Worm (Caenorhabditis elegans): ENCODE data around the gene F47C12.6.
A peak's percentile ranks its signal among the peaks of the same experiment; 100 is the strongest.

F47C12.6 gene

ce11 chrIV:3962584-3962983 lies 30.6 kb downstream of the F47C12.6 start, which contains the start of gene Y46C8AM.1:
Y46C8AM.1 (plus strand) TSS chrIV:3962884.
- no peak for TF ChIP-seq sox-4 (tag; optimal IDR thresholded peaks at IDR 0.05)
- no peak for TF ChIP-seq hlh-4 (tag; optimal IDR thresholded peaks at IDR 0.05)
- no peak for TF ChIP-seq pqm-1 (tag; optimal IDR thresholded peaks at IDR 0.05)
- TF ChIP-seq fkh-4 (tag; optimal IDR thresholded peaks at IDR 0.05; ENCODE audit: borderline replicate concordance): no peak
- no peak for TF ChIP-seq snu-23 (GFP tag; optimal IDR thresholded peaks at IDR 0.05)
- no peak for TF ChIP-seq lin-14 (GFP tag; optimal IDR thresholded peaks at IDR 0.05)
- TF ChIP-seq ceh-8 (GFP tag; optimal IDR thresholded peaks at IDR 0.05): no peak
- TF ChIP-seq lin-13 (GFP tag; optimal IDR thresholded peaks at IDR 0.05): no peak
- no peak for TF ChIP-seq C04F5.9 (tag; optimal IDR thresholded peaks at IDR 0.05)
- no peak for TF ChIP-seq jun-1 (tag; optimal IDR thresholded peaks at IDR 0.05)
- no peak for TF ChIP-seq nhr-28 (tag; optimal IDR thresholded peaks at IDR 0.05)
- TF ChIP-seq nhr-90 (tag; optimal IDR thresholded peaks at IDR 0.05; ENCODE audit: poor library complexity): no peak
- TF ChIP-seq skn-1 (tag; optimal IDR thresholded peaks at IDR 0.05): no peak
- TF ChIP-seq lin-35 (GFP tag; optimal IDR thresholded peaks at IDR 0.05): no peak
- TF ChIP-seq nhr-84 (tag; optimal IDR thresholded peaks at IDR 0.05): no peak
- no peak for TF ChIP-seq mef-2 (tag; optimal IDR thresholded peaks at IDR 0.05)
- TF ChIP-seq sup-37 (GFP tag; optimal IDR thresholded peaks at IDR 0.05): no peak
- TF ChIP-seq ets-5 (GFP tag; IDR thresholded peaks at IDR 0.05): no peak
- TF ChIP-seq ztf-11 (tag; optimal IDR thresholded peaks at IDR 0.05): no peak
- no peak for TF ChIP-seq dsc-1 (tag; optimal IDR thresholded peaks at IDR 0.05)

- TF ChIP-seq hlh-4 (tag; optimal IDR thresholded peaks at IDR 0.05) (no peak), elt-2 (tag; optimal IDR thresholded peaks at IDR 0.05) (peak; percentile 70)
Measured at ce11 chrIV:3960396-3960795, 32.8 kb downstream of the F47C12.6 start, which contains the start of gene clec-75. clec-75 (plus strand) TSS chrIV:3960734.

ce11 chrIV:3956705-3957104 lies 36.5 kb downstream of the F47C12.6 start, which contains the start of gene clec-74:
clec-74 (plus strand) TSS chrIV:3957005.
- no peak for TF ChIP-seq irx-1 (tag; optimal IDR thresholded peaks at IDR 0.05)
- no peak for TF ChIP-seq nhr-11 (tag; optimal IDR thresholded peaks at IDR 0.05)
- TF ChIP-seq lin-39 (tag; optimal IDR thresholded peaks at IDR 0.05): no peak
- no peak for TF ChIP-seq swsn-7 (tag; optimal IDR thresholded peaks at IDR 0.05)
- no peak for TF ChIP-seq pax-3 (tag; optimal IDR thresholded peaks at IDR 0.05)
- TF ChIP-seq nhr-71 (tag; optimal IDR thresholded peaks at IDR 0.05): no peak
- no peak for TF ChIP-seq jun-1 (tag; optimal IDR thresholded peaks at IDR 0.05)
- no peak for TF ChIP-seq nhr-47 (tag; optimal IDR thresholded peaks at IDR 0.05)
- no peak for TF ChIP-seq ceh-63 (GFP tag; optimal IDR thresholded peaks at IDR 0.05)
- TF ChIP-seq dpl-1 (GFP tag; optimal IDR thresholded peaks at IDR 0.05): no peak
- TF ChIP-seq nhr-85 (tag): no peak
- TF ChIP-seq Y116A8C.19 (tag; optimal IDR thresholded peaks at IDR 0.05; ENCODE audit: borderline replicate concordance): no peak
- TF ChIP-seq zag-1 (tag; optimal IDR thresholded peaks at IDR 0.05): no peak
- no peak for TF ChIP-seq sptf-1 (tag; optimal IDR thresholded peaks at IDR 0.05)
- no peak for TF ChIP-seq ets-5 (GFP tag; IDR thresholded peaks at IDR 0.05)
- no peak for TF ChIP-seq nhr-84 (tag; optimal IDR thresholded peaks at IDR 0.05)
- TF ChIP-seq ces-1 (GFP tag; optimal IDR thresholded peaks at IDR 0.05): no peak
- TF ChIP-seq nhr-77 (tag; optimal IDR thresholded peaks at IDR 0.05): no peak

- TF ChIP-seq fos-1 (tag; optimal IDR thresholded peaks at IDR 0.05): no peak
- TF ChIP-seq nhr-20 (tag; optimal IDR thresholded peaks at IDR 0.05): no peak
- no peak for TF ChIP-seq efl-1 (optimal IDR thresholded peaks at IDR 0.05)
- no peak for TF ChIP-seq efl-1 (GFP tag; optimal IDR thresholded peaks at IDR 0.05 in 1 of 2)
- no peak for TF ChIP-seq ama-1 (optimal IDR thresholded peaks at IDR 0.05)
- TF ChIP-seq hpl-2 (GFP tag; optimal IDR thresholded peaks at IDR 0.05): no peak
Measured at ce11 chrIV:3956095-3956494, 37.1 kb downstream of the F47C12.6 start, which contains the start of gene clec-73. clec-73 (minus strand) TSS chrIV:3956195.
